Worm (Caenorhabditis elegans): ENCODE results near the gene K11D12.12.
"Not testable (repeated sequence)": the region's sequence is repeated elsewhere in the genome, so short reads cannot be mapped to it uniquely, and the experiment has no call there.

Gene K11D12.12

ce11 chrV:5047230-5047629, 4.8 kb upstream of the K11D12.12 start (continued):
- TF ChIP-seq cebp-1 (GFP tag; IDR thresholded peaks at IDR 0.05), result peak; percentile 66; the same call in 1 of the 2 replicates
- TF ChIP-seq cebp-1 (tag; optimal IDR thresholded peaks at IDR 0.05), result not testable (repeated sequence)
- TF ChIP-seq egrh-3 (GFP tag; IDR thresholded peaks at IDR 0.05), result peak; percentile 87
- TF ChIP-seq ztf-25 (GFP tag; IDR thresholded peaks at IDR 0.05), result 0 out of 2 replicates have a peak, but pooled peaks have one; percentile 51
- TF ChIP-seq rcor-1 (GFP tag; IDR thresholded peaks at IDR 0.05), result peak; percentile 86
- TF ChIP-seq C06A6.2 (GFP tag; conservative IDR thresholded peaks at IDR 0.05), result peak; percentile 91
- peak; percentile 96 for TF ChIP-seq hmg-1.2 (GFP tag; IDR thresholded peaks at IDR 0.05)
- TF ChIP-seq Y53G8AR.9 (GFP tag; conservative IDR thresholded peaks at IDR 0.05), result peak; percentile 77
- peak; percentile 93 for TF ChIP-seq ceh-100 (GFP tag; IDR thresholded peaks at IDR 0.05)
- 0 out of 2 replicates have a peak, but pooled peaks have one; percentile 66 for TF ChIP-seq cebp-2 (GFP tag; IDR thresholded peaks at IDR 0.05)
- TF ChIP-seq sea-2 (GFP tag; IDR thresholded peaks at IDR 0.05), result peak; percentile 82; the same call in 1 of the 2 replicates
- TF ChIP-seq ekl-4 (GFP tag; IDR thresholded peaks at IDR 0.05), result peak; percentile 86
- peak; percentile 78 for TF ChIP-seq D2030.7 (GFP tag; IDR thresholded peaks at IDR 0.05)
- peak; percentile 76 for TF ChIP-seq aptf-2 (GFP tag; conservative IDR thresholded peaks at IDR 0.05)
- peak; percentile 71; the same call in 1 of the 2 replicates for TF ChIP-seq bed-2 (GFP tag; IDR thresholded peaks at IDR 0.05)

- peak; percentile 91 for TF ChIP-seq lin-54 (GFP tag; optimal IDR thresholded peaks at IDR 0.05)
- TF ChIP-seq T26A5.8 (tag; optimal IDR thresholded peaks at IDR 0.05), result no peak
- peak; percentile 99 for TF ChIP-seq atf-7 (tag; optimal IDR thresholded peaks at IDR 0.05)
- 0 out of 2 replicates have a peak, but pooled peaks have one; percentile 35 for TF ChIP-seq ztf-28 (GFP tag; IDR thresholded peaks at IDR 0.05)
- no peak for TF ChIP-seq mel-28 (tag; optimal IDR thresholded peaks at IDR 0.05; ENCODE audit: borderline replicate concordance)
- TF ChIP-seq nhr-80 (tag; optimal IDR thresholded peaks at IDR 0.05), result peak; percentile 79
- TF ChIP-seq madf-6 (GFP tag; IDR thresholded peaks at IDR 0.05), result peak; percentile 86
- peak; percentile 55 for TF ChIP-seq lsl-1 (GFP tag; optimal IDR thresholded peaks at IDR 0.05)
- 0 out of 2 replicates have a peak, but pooled peaks have one; percentile 6 for TF ChIP-seq F37B4.10 (GFP tag; IDR thresholded peaks at IDR 0.05)
- TF ChIP-seq hrde-1 (tag; optimal IDR thresholded peaks at IDR 0.05; ENCODE audit: borderline replicate concordance), result no peak
- peak; percentile 19 for TF ChIP-seq B0035.1 (tag; optimal IDR thresholded peaks at IDR 0.05)
- no peak for TF ChIP-seq F10E7.11 (tag; optimal IDR thresholded peaks at IDR 0.05)
- TF ChIP-seq mxl-1 (tag; optimal IDR thresholded peaks at IDR 0.05), result no peak
- TF ChIP-seq C17E4.6 (GFP tag; IDR thresholded peaks at IDR 0.05), result 0 out of 2 replicates have a peak, but pooled peaks have one; percentile 32
- TF ChIP-seq F57C9.4 (tag; optimal IDR thresholded peaks at IDR 0.05), result no peak
- no peak for TF ChIP-seq F49E8.2 (tag; optimal IDR thresholded peaks at IDR 0.05; ENCODE audit: insufficient read depth)
- peak; percentile 57 for TF ChIP-seq ets-4 (GFP tag; optimal IDR thresholded peaks at IDR 0.05)
- TF ChIP-seq repo-1 (tag; optimal IDR thresholded peaks at IDR 0.05), result no peak
- no peak for TF ChIP-seq F55B11.4 (tag; optimal IDR thresholded peaks at IDR 0.05; ENCODE audit: borderline replicate concordance, insufficient read depth)
- no peak for TF ChIP-seq tbx-9 (tag; optimal IDR thresholded peaks at IDR 0.05; ENCODE audit: borderline replicate concordance)
- TF ChIP-seq ceh-79 (tag; optimal IDR thresholded peaks at IDR 0.05), result no peak
- peak; percentile 52 for TF ChIP-seq dpl-1 (GFP tag; optimal IDR thresholded peaks at IDR 0.05)
- no peak for TF ChIP-seq nhr-120 (GFP tag; IDR thresholded peaks at IDR 0.05)
- TF ChIP-seq nfyb-1 (GFP tag; IDR thresholded peaks at IDR 0.05), result peak; percentile 98
- peak; percentile 71 for TF ChIP-seq attf-3 (GFP tag; conservative IDR thresholded peaks at IDR 0.05)
- no peak for TF ChIP-seq snpc-4 (GFP tag; optimal IDR thresholded peaks at IDR 0.05)
- peak in 3 of 4 experiments; percentile 21 to 71 (median 68) for TF ChIP-seq snpc-4 (tag; optimal IDR thresholded peaks at IDR 0.05)
- 0 out of 2 replicates have a peak, but pooled peaks have one; percentile 7 for TF ChIP-seq Y67H2A.10 (GFP tag; conservative IDR thresholded peaks at IDR 0.05)
- no peak for TF ChIP-seq ztf-22 (GFP tag; optimal IDR thresholded peaks at IDR 0.05)
- TF ChIP-seq F57A8.1 (GFP tag; optimal IDR thresholded peaks at IDR 0.05), result no peak
- TF ChIP-seq ceh-27 (GFP tag; optimal IDR thresholded peaks at IDR 0.05), result peak; percentile 71
- peak; percentile 96 for TF ChIP-seq ekl-4 (GFP tag; IDR thresholded peaks at IDR 0.05)
- peak; percentile 8 for TF ChIP-seq nhr-90 (tag; optimal IDR thresholded peaks at IDR 0.05)
Observed at ce11 chrV:5049333-5049942, 2.6 kb upstream of the K11D12.12 start, which contains the start of the genes pqn-51 and K11D12.14. pqn-51 (plus strand) TSS chrV:5049607. K11D12.14 (plus strand) TSS chrV:5049636.

Data from whole organism, young adult.